Fruit fly (Drosophila melanogaster): Measurements from ENCODE around the gene Taf12.

Gene Taf12

DNA sequence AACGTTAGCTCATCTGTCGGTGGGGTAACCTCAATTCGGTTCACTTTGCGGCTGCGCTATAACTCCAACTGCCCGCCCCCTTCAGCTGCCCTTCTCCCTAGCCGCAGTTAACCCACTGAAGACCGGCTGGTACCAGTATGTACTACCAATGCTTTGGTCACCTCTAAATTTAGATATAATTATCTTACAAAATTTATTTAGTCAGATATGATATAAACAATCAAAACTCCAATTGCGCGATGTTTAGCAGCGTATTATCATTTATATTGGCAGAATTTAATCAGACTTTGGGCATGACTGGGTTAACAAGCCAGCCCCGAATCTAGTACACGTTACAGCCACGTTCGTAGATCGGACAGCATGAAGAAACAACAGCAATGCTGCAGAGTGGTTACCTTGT, 17.8 kb downstream of the Taf12 start (continued):
- TF ChIP-seq nau (GFP tag; optimal IDR thresholded peaks at IDR 0.05) (peak; percentile 27), ind (GFP tag; optimal IDR thresholded peaks at IDR 0.05) (peak; percentile 27), Lim3 (GFP tag; IDR thresholded peaks at IDR 0.05) (0 out of 2 replicates have a peak, but pooled peaks have one; percentile 13), lilli (GFP tag; optimal IDR thresholded peaks at IDR 0.05) (no peak), CG11723 (GFP tag; optimal IDR thresholded peaks at IDR 0.05) (peak; percentile 35), CG2202 (tag; optimal IDR thresholded peaks at IDR 0.05) (no peak), luna (GFP tag; optimal IDR thresholded peaks at IDR 0.05) (no peak), CG17912 (GFP tag; optimal IDR thresholded peaks at IDR 0.05) (no peak), Optix (GFP tag; IDR thresholded peaks at IDR 0.05) (no peak), Deaf1 (tag; optimal IDR thresholded peaks at IDR 0.05) (peak; percentile 19), Xrp1 (GFP tag; IDR thresholded peaks at IDR 0.05) (peak; percentile 32; the same call in 1 of the 2 replicates), CG11093 (GFP tag; IDR thresholded peaks at IDR 0.05) (no peak), CG9932 (GFP tag; IDR thresholded peaks at IDR 0.05) (no peak), CG7556 (GFP tag; optimal IDR thresholded peaks at IDR 0.05) (peak; percentile 44), CG15011 (GFP tag; optimal IDR thresholded peaks at IDR 0.05) (peak; percentile 7), H2.0 (GFP tag; IDR thresholded peaks at IDR 0.05) (peak; percentile 8; the same call in 1 of the 2 replicates), tap (tag; optimal IDR thresholded peaks at IDR 0.05) (peak; percentile 77), CG31441 (GFP tag; IDR thresholded peaks at IDR 0.05) (peak; percentile 61), stc (GFP tag; IDR thresholded peaks at IDR 0.05) (peak; percentile 40; the same call in 1 of the 2 replicates), HHEX (GFP tag; optimal IDR thresholded peaks at IDR 0.05) (peak; percentile 38), MTF-1 (GFP tag; optimal IDR thresholded peaks at IDR 0.05; ENCODE audit: borderline replicate concordance) (peak; percentile 36), sr (GFP tag; IDR thresholded peaks at IDR 0.05) (0 out of 3 replicates have a peak, but pooled peaks have one; percentile 4), CG2712 (tag; optimal IDR thresholded peaks at IDR 0.05) (peak; percentile 64), org-1 (GFP tag; optimal IDR thresholded peaks at IDR 0.05) (no peak), CG8359 (GFP tag; optimal IDR thresholded peaks at IDR 0.05; ENCODE audit: borderline replicate concordance) (no peak), Sox100B (GFP tag; optimal IDR thresholded peaks at IDR 0.05) (peak; percentile 40), CG18262 (tag; optimal IDR thresholded peaks at IDR 0.05) (peak; percentile 70), lab (GFP tag; optimal IDR thresholded peaks at IDR 0.05) (peak; percentile 65)

DNA sequence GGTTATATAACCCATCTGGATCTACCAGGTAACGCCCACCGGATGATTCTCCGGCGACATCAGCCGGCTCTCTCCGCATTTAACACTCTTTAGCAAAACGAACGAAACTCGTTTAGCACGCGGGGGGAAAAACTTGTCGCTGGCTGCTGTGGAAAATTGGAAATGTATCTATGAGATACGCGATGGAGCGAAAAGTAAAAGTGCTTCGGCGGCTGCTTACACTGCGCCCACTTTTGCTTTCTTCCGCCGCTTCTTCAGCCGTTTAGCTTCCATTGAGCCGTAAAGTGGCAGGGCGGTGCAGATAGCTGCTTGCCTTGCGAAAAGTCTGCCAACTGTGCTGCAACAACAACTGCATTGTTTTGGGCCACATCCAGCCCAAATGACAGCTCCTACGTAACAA, 18.3 kb downstream of the Taf12 start:
- TF ChIP-seq CG13775 (GFP tag; optimal IDR thresholded peaks at IDR 0.05): no peak
- no peak for TF ChIP-seq CG18262 (tag; optimal IDR thresholded peaks at IDR 0.05)
- no peak for TF ChIP-seq oc (tag; optimal IDR thresholded peaks at IDR 0.05)
- no peak for TF ChIP-seq CG34376 (GFP tag; optimal IDR thresholded peaks at IDR 0.05)
- TF ChIP-seq gsb (GFP tag; IDR thresholded peaks at IDR 0.05): no peak
- TF ChIP-seq H15 (GFP tag; IDR thresholded peaks at IDR 0.05): no peak
- no peak for TF ChIP-seq stwl (tag; optimal IDR thresholded peaks at IDR 0.05)
- no peak for TF ChIP-seq pho (GFP tag; optimal IDR thresholded peaks at IDR 0.05)
- no peak for TF ChIP-seq Nf-YA (GFP tag; IDR thresholded peaks at IDR 0.05)
- no peak for TF ChIP-seq Adf1 (GFP tag; IDR thresholded peaks at IDR 0.05)
- TF ChIP-seq Pdp1 (GFP tag; optimal IDR thresholded peaks at IDR 0.05): peak in 1 of 2 experiments; percentile 80
- no peak for TF ChIP-seq Hmr (GFP tag; optimal IDR thresholded peaks at IDR 0.05)
- no peak for TF ChIP-seq dmrt99B (tag; optimal IDR thresholded peaks at IDR 0.05)
- TF ChIP-seq CG10431 (GFP tag; optimal IDR thresholded peaks at IDR 0.05): no peak
- TF ChIP-seq CG2199 (GFP tag; IDR thresholded peaks at IDR 0.05): 0 out of 3 replicates have a peak, but pooled peaks have one; percentile 10
- peak; percentile 98 for TF ChIP-seq Blimp-1 (GFP tag; optimal IDR thresholded peaks at IDR 0.05)
- no peak for TF ChIP-seq CG17361 (GFP tag; IDR thresholded peaks at IDR 0.05)
- 0 out of 2 replicates have a peak, but pooled peaks have one; percentile 16 for TF ChIP-seq sna (GFP tag; IDR thresholded peaks at IDR 0.05; ENCODE audit: partially characterized antibody)
- no peak for TF ChIP-seq B-H2 (GFP tag; optimal IDR thresholded peaks at IDR 0.05)
- no peak for TF ChIP-seq row (GFP tag; IDR thresholded peaks at IDR 0.05)
- no peak for TF ChIP-seq gsb-n (tag; optimal IDR thresholded peaks at IDR 0.05)
- TF ChIP-seq Dad (GFP tag; optimal IDR thresholded peaks at IDR 0.05): no peak
- TF ChIP-seq CG32532 (GFP tag; IDR thresholded peaks at IDR 0.05): no peak
- TF ChIP-seq CG32767 (GFP tag; IDR thresholded peaks at IDR 0.05): no peak
- no peak for TF ChIP-seq emc (GFP tag; optimal IDR thresholded peaks at IDR 0.05)

All from whole organism, embryonic.